Worm (Caenorhabditis elegans): ENCODE data around the gene lec-8.

Gene lec-8

DNA sequence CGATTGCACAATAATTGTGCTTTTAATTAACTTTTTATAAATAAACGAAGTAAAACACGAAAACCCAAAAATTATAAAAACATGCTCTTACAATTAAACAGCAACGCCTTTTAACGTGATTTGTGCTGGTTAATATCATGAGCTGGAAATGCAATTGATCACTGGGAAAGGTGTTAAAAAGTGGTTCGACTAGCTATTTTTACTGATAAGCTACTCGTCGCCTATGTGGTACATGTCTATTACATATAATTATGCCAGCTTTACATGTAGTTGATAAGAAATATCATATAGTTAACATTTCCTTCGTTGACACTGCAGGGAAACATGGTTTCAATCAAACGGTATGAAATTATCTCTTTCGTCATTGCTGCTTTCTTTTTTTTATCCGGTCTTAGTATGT, 7.7 kb downstream of the lec-8 start, which contains the start of gene scav-5 (continued):
- TF ChIP-seq hif-1 (tag; optimal IDR thresholded peaks at IDR 0.05) (no peak), spr-3 (GFP tag; optimal IDR thresholded peaks at IDR 0.05) (no peak), lin-13 (GFP tag; optimal IDR thresholded peaks at IDR 0.05) (no peak), php-3 (GFP tag; IDR thresholded peaks at IDR 0.05) (peak; percentile 71), nhr-111 (GFP tag; optimal IDR thresholded peaks at IDR 0.05) (no peak), duxl-1 (tag; optimal IDR thresholded peaks at IDR 0.05; ENCODE audit: poor library complexity) (no peak), lin-29 (GFP tag; IDR thresholded peaks at IDR 0.05) (no peak), set-16 (GFP tag; IDR thresholded peaks at IDR 0.05) (no peak), nhr-237 (tag; optimal IDR thresholded peaks at IDR 0.05) (no peak), nhr-10 (tag; optimal IDR thresholded peaks at IDR 0.05) (no peak), nhr-77 (tag; optimal IDR thresholded peaks at IDR 0.05) (peak; percentile 17), nhr-28 (tag; optimal IDR thresholded peaks at IDR 0.05) (peak; percentile 92), ztf-11 (tag; optimal IDR thresholded peaks at IDR 0.05) (no peak), ceh-62 (tag; optimal IDR thresholded peaks at IDR 0.05) (no peak), daf-16 (GFP tag; optimal IDR thresholded peaks at IDR 0.05) (no peak), daf-16 (tag; optimal IDR thresholded peaks at IDR 0.05) (peak; percentile 74), Y5F2A.4 (GFP tag; optimal IDR thresholded peaks at IDR 0.05) (no peak), R02D3.7 (tag; optimal IDR thresholded peaks at IDR 0.05) (no peak), pqm-1 (tag; optimal IDR thresholded peaks at IDR 0.05) (peak; percentile 91), daf-12 (tag; optimal IDR thresholded peaks at IDR 0.05) (no peak), egl-27 (tag; optimal IDR thresholded peaks at IDR 0.05) (no peak), dmd-6 (GFP tag; IDR thresholded peaks at IDR 0.05) (peak; percentile 76), ztf-7 (tag; optimal IDR thresholded peaks at IDR 0.05) (no peak), zip-2 (tag; optimal IDR thresholded peaks at IDR 0.05) (no peak), unc-62 (GFP tag; optimal IDR thresholded peaks at IDR 0.05 in 1 of 2) (no peak), unc-62 (tag; optimal IDR thresholded peaks at IDR 0.05) (no peak), dve-1 (tag; optimal IDR thresholded peaks at IDR 0.05; ENCODE audit: insufficient read depth) (peak; percentile 83), nhr-25 (tag; optimal IDR thresholded peaks at IDR 0.05; ENCODE audit: borderline replicate concordance, insufficient read depth) (no peak), cey-2 (tag; optimal IDR thresholded peaks at IDR 0.05; ENCODE audit: borderline replicate concordance, insufficient read depth) (no peak), dmd-9 (GFP tag; IDR thresholded peaks at IDR 0.05) (no peak), nhr-6 (tag; optimal IDR thresholded peaks at IDR 0.05) (peak; percentile 8), hmg-1.1 (GFP tag; IDR thresholded peaks at IDR 0.05) (no peak), zfp-2 (tag; optimal IDR thresholded peaks at IDR 0.05) (no peak), hlh-11 (tag; optimal IDR thresholded peaks at IDR 0.05) (peak; percentile 67), ceh-20 (GFP tag; IDR thresholded peaks at IDR 0.05) (no peak)

DNA sequence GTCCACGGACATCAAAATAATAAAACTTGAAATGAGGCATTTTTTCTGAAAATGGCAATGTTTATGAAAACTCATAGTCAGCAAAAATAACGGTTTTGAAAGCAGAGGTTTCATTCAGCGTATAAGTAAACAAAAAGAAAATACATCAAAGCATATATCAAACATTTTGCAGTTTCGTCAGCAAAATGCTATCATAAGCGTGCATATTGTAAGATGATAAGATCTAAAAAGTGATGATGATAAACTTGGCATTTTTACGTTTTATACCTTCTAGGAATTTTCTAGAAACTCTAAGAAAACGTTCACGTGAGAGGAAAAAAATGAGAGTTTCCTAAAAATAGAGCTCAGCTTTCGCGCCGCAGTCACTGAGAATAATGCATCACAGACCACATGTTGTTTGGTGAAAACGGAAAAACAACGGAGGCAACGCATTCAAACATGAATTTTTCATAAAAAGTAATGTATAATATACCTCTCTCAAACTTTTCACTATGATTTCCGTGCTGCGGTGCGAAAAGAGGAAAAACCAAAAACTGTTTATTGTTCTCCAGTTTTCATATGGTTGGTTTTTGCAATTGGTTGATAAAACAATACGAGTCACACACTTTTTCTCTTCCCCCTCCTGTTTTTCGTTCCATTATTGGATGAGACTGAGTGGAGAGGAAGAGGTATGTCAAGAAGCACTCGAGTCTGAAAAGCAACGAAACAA, 12.7 kb downstream of the lec-8 start, which contains the start of the genes gst-36 and R07B1.5:
gst-36 (minus strand) TSS at position 45 of the 709 bp plus-strand sequence.
R07B1.5 (plus strand) TSS at position 665 of the 709 bp plus-strand sequence.
- no peak for TF ChIP-seq lir-3 (tag; optimal IDR thresholded peaks at IDR 0.05)
- TF ChIP-seq hlh-11 (tag; optimal IDR thresholded peaks at IDR 0.05) = peak; percentile 45
- TF ChIP-seq aha-1 (tag) = no peak
- TF ChIP-seq F37D6.2 (tag; optimal IDR thresholded peaks at IDR 0.05) = no peak
- TF ChIP-seq dmd-6 (GFP tag; IDR thresholded peaks at IDR 0.05) = peak; percentile 15; the same call in 1 of the 2 replicates
- peak; percentile 52 for TF ChIP-seq nhr-28 (tag; optimal IDR thresholded peaks at IDR 0.05)
- no peak for TF ChIP-seq daf-16 (GFP tag; optimal IDR thresholded peaks at IDR 0.05)
- TF ChIP-seq daf-16 (tag; optimal IDR thresholded peaks at IDR 0.05) = peak; percentile 80
- TF ChIP-seq php-3 (GFP tag; IDR thresholded peaks at IDR 0.05) = peak; percentile 29; the same call in 1 of the 2 replicates
- TF ChIP-seq mxl-2 (GFP tag; conservative IDR thresholded peaks at IDR 0.05) = 0 out of 2 replicates have a peak, but pooled peaks have one; percentile 5
- TF ChIP-seq pqm-1 (tag; optimal IDR thresholded peaks at IDR 0.05) = peak; percentile 7
- TF ChIP-seq hlh-30 (tag; optimal IDR thresholded peaks at IDR 0.05; ENCODE audit: insufficient read depth) = peak; percentile 3
- peak; percentile 33 for TF ChIP-seq dve-1 (tag; optimal IDR thresholded peaks at IDR 0.05; ENCODE audit: insufficient read depth)

Measured in whole organism, L4 larva.